Fruit fly (Drosophila melanogaster) whole organism, embryonic: Measurements from ENCODE around the gene CG4133.

Source experiments
- BEAF-32 ChIP-seq: fragments of 200-800 bp; sonication (Bioruptor generic); optimal IDR thresholded peaks from 3 replicates; lab custom pipeline; 2017; ENCODE audit warnings: missing biosample characterization, missing genetic modification characterization, mild to moderate bottlenecking, moderate library complexity, missing genetic modification reagents
- CG10147 ChIP-seq: fragments of 200-800 bp; sonication (Bioruptor generic); optimal IDR thresholded peaks from 2 replicates; lab custom pipeline; 2019; ENCODE audit warnings: missing biosample characterization, mild to moderate bottlenecking, missing genetic modification characterization, moderate library complexity
- CG10321 ChIP-seq: fragments of 200-800 bp; sonication (Bioruptor generic); IDR thresholded peaks from 2 replicates; pipeline ENCODE4 v1.3.6; 2022; ENCODE audit warnings: missing biosample characterization, missing genetic modification characterization
- CG12071 ChIP-seq: fragments of 200-800 bp; sonication (Bioruptor generic); optimal IDR thresholded peaks from 3 replicates; lab custom pipeline; 2018; ENCODE audit warnings: missing biosample characterization, mild to moderate bottlenecking, missing genetic modification characterization
- CG13287 ChIP-seq: fragments of 200-800 bp; sonication (Bioruptor generic); IDR thresholded peaks from 2 replicates; pipeline ENCODE4 v1.3.6; 2022; ENCODE audit warnings: missing biosample characterization, missing genetic modification characterization; ENCODE audit not compliant: partially characterized antibody
- CG13424 ChIP-seq: fragments of 200-800 bp; sonication (Bioruptor generic); optimal IDR thresholded peaks from 2 replicates; lab custom pipeline; 2019; ENCODE audit warnings: missing biosample characterization, mild to moderate bottlenecking, missing genetic modification characterization, moderate library complexity
- CG13894 ChIP-seq: fragments of 200-800 bp; sonication (Bioruptor generic); optimal IDR thresholded peaks from 3 replicates; lab custom pipeline; 2018; ENCODE audit warnings: missing biosample characterization, mild to moderate bottlenecking, missing genetic modification characterization, moderate library complexity
- CG15269 ChIP-seq: fragments of 200-800 bp; sonication (Bioruptor generic); optimal IDR thresholded peaks from 2 replicates; lab custom pipeline; 2018; ENCODE audit warnings: missing biosample characterization, mild to moderate bottlenecking, missing genetic modification characterization, moderate library complexity
- CG17328 ChIP-seq: fragments of 200-800 bp; sonication (Bioruptor generic); IDR thresholded peaks from 2 replicates; pipeline ENCODE4 v1.3.6; 2022; ENCODE audit warnings: missing biosample characterization, missing genetic modification characterization
- CG17359 ChIP-seq: fragments of 200-800 bp; sonication (Bioruptor generic); optimal IDR thresholded peaks from 3 replicates; lab custom pipeline; 2018; ENCODE audit warnings: missing biosample characterization, mild to moderate bottlenecking, missing genetic modification characterization, moderate library complexity
- CG31388 ChIP-seq: fragments of 200-800 bp; sonication (Bioruptor generic); optimal IDR thresholded peaks from 2 replicates; lab custom pipeline; 2016; ENCODE audit warnings: missing biosample characterization, missing genetic modification characterization
- CG4707 ChIP-seq: fragments of 200-800 bp; sonication (Bioruptor generic); optimal IDR thresholded peaks from 2 replicates; lab custom pipeline; 2018; ENCODE audit warnings: missing biosample characterization, mild to moderate bottlenecking, missing genetic modification characterization, moderate library complexity
- CG4730 ChIP-seq: fragments of 200-800 bp; sonication (Bioruptor generic); IDR thresholded peaks from 2 replicates; pipeline ENCODE4 v1.3.6; 2022; ENCODE audit warnings: missing biosample characterization, missing genetic modification characterization
- CG5180 ChIP-seq: fragments of 200-800 bp; sonication (Bioruptor generic); optimal IDR thresholded peaks from 3 replicates; lab custom pipeline; 2017; ENCODE audit warnings: missing biosample characterization, missing genetic modification characterization, mild to moderate bottlenecking, moderate library complexity, missing genetic modification reagents
- CG7271 ChIP-seq: fragments of 200-800 bp; sonication (Bioruptor generic); optimal IDR thresholded peaks from 2 replicates; lab custom pipeline; 2018; ENCODE audit warnings: missing biosample characterization, mild to moderate bottlenecking, missing genetic modification characterization, moderate library complexity
- CG7556 ChIP-seq: fragments of 200-800 bp; sonication (Bioruptor generic); optimal IDR thresholded peaks from 2 replicates; lab custom pipeline; 2017; ENCODE audit warnings: missing biosample characterization, mild to moderate bottlenecking, missing genetic modification characterization
- CG8290 ChIP-seq, 3 experiments: fragments of 200-800 bp; sonication (Bioruptor generic); optimal IDR thresholded peaks; 2 replicates each; lab custom pipeline; 2016 to 2019; ENCODE audit warnings: missing biosample characterization in 3 of 3, missing genetic modification characterization in 3 of 3, mild to moderate bottlenecking in 2 of 3, moderate library complexity in 1 of 3
- CoRest ChIP-seq: fragments of 200-800 bp; sonication (Bioruptor generic); optimal IDR thresholded peaks from 3 replicates; lab custom pipeline; 2018; ENCODE audit warnings: missing biosample characterization, mild to moderate bottlenecking, missing genetic modification characterization, moderate library complexity
- Dfd ChIP-seq, 2 experiments: fragments of >200 bp; optimal IDR thresholded peaks; 2 replicates each; lab custom pipeline; 2017; ENCODE audit warnings: missing biosample characterization in 2 of 2, missing genetic modification characterization in 2 of 2
- E2f1 ChIP-seq: fragments of 200-800 bp; sonication (Bioruptor generic); IDR thresholded peaks from 2 replicates; pipeline ENCODE4 v1.3.6; 2022; ENCODE audit warnings: missing biosample characterization, missing genetic modification characterization
- Hmx ChIP-seq: fragments of 200-800 bp; sonication (Bioruptor generic); optimal IDR thresholded peaks from 2 replicates; lab custom pipeline; 2016; ENCODE audit warnings: missing biosample characterization, missing genetic modification characterization
- Lhr ChIP-seq: fragments of 200-800 bp; sonication (Bioruptor generic); optimal IDR thresholded peaks from 3 replicates; lab custom pipeline; 2017; ENCODE audit warnings: mild to moderate bottlenecking, missing biosample characterization, missing genetic modification reagents, missing genetic modification characterization
- MBD-R2 ChIP-seq: fragments of 200-800 bp; sonication (Bioruptor generic); IDR thresholded peaks from 2 replicates; pipeline ENCODE4 v1.3.6; 2022; ENCODE audit warnings: missing biosample characterization, missing genetic modification characterization
- Mad ChIP-seq: fragments of 200-800 bp; sonication (Bioruptor generic); optimal IDR thresholded peaks from 2 replicates; lab custom pipeline; 2016; ENCODE audit warnings: missing biosample characterization, missing genetic modification characterization
- NfI ChIP-seq: fragments of 200-800 bp; sonication (Bioruptor generic); optimal IDR thresholded peaks from 3 replicates; lab custom pipeline; 2018; ENCODE audit warnings: missing biosample characterization, mild to moderate bottlenecking, missing genetic modification characterization, moderate library complexity
- Sox100B ChIP-seq: fragments of 200-800 bp; sonication (Bioruptor generic); optimal IDR thresholded peaks from 3 replicates; lab custom pipeline; 2018; ENCODE audit warnings: missing biosample characterization, mild to moderate bottlenecking, missing genetic modification characterization
- Sry-β ChIP-seq: fragments of 200-800 bp; sonication (Bioruptor generic); optimal IDR thresholded peaks from 2 replicates; lab custom pipeline; 2018; ENCODE audit warnings: missing biosample characterization, mild to moderate bottlenecking, missing genetic modification characterization, moderate library complexity
- bsh ChIP-seq, 2 experiments: fragments of 200-800 bp; sonication (Bioruptor generic); optimal IDR thresholded peaks; 2 replicates each; lab custom pipeline; 2017 to 2018; ENCODE audit warnings: mild to moderate bottlenecking in 2 of 2, missing biosample characterization in 2 of 2, missing genetic modification characterization in 2 of 2, moderate library complexity in 1 of 2
- caup ChIP-seq: fragments of 200-800 bp; sonication (Bioruptor generic); optimal IDR thresholded peaks from 3 replicates; lab custom pipeline; 2017; ENCODE audit warnings: missing biosample characterization, mild to moderate bottlenecking, missing genetic modification characterization, moderate library complexity; ENCODE audit not compliant: severe bottlenecking
- chm ChIP-seq: fragments of 200-800 bp; sonication (Bioruptor generic); IDR thresholded peaks from 2 replicates; pipeline ENCODE4 v1.3.6; 2022; ENCODE audit warnings: missing biosample characterization, missing genetic modification characterization
- chn ChIP-seq: fragments of 200-800 bp; sonication (Bioruptor generic); optimal IDR thresholded peaks from 2 replicates; lab custom pipeline; 2016; ENCODE audit warnings: missing biosample characterization, missing genetic modification characterization
- corto ChIP-seq: fragments of 200-800 bp; sonication (Bioruptor generic); optimal IDR thresholded peaks from 2 replicates; lab custom pipeline; 2016; ENCODE audit warnings: missing biosample characterization, mild to moderate bottlenecking, missing genetic modification characterization, moderate library complexity
- dati ChIP-seq: fragments of 200-800 bp; sonication (Bioruptor generic); IDR thresholded peaks from 2 replicates; pipeline ENCODE4 v1.3.6; 2022; ENCODE audit warnings: missing biosample characterization, missing genetic modification characterization
- her ChIP-seq: fragments of 200-800 bp; sonication (Bioruptor generic); optimal IDR thresholded peaks from 2 replicates; lab custom pipeline; 2016; ENCODE audit warnings: missing biosample characterization, missing genetic modification characterization
- kah ChIP-seq: fragments of 200-800 bp; sonication (Bioruptor generic); optimal IDR thresholded peaks from 2 replicates; lab custom pipeline; 2018; ENCODE audit warnings: missing biosample characterization, mild to moderate bottlenecking, missing genetic modification characterization
- ken ChIP-seq: fragments of 200-800 bp; sonication (Bioruptor generic); IDR thresholded peaks from 3 replicates; pipeline ENCODE4 v1.3.6; 2022; ENCODE audit warnings: missing biosample characterization, missing genetic modification characterization
- lmd ChIP-seq: fragments of 200-800 bp; sonication (Bioruptor generic); IDR thresholded peaks from 2 replicates; pipeline ENCODE4 v1.3.6; 2022; ENCODE audit warnings: missing biosample characterization, missing genetic modification characterization
- rib ChIP-seq: fragments of 200-800 bp; sonication (Bioruptor generic); IDR thresholded peaks from 2 replicates; pipeline ENCODE4 v1.3.6; 2022; ENCODE audit warnings: missing biosample characterization, missing genetic modification characterization
- sisA ChIP-seq: fragments of 200-800 bp; sonication (Bioruptor generic); IDR thresholded peaks from 2 replicates; pipeline ENCODE4 v1.3.6; 2022; ENCODE audit warnings: missing biosample characterization, missing genetic modification characterization
- slbo ChIP-seq: fragments of 200-800 bp; sonication (Bioruptor generic); IDR thresholded peaks from 2 replicates; pipeline ENCODE4 v1.3.6; 2022; ENCODE audit warnings: missing biosample characterization, missing genetic modification characterization
- slou ChIP-seq: fragments of 200-800 bp; sonication (Bioruptor generic); optimal IDR thresholded peaks from 3 replicates; lab custom pipeline; 2016; ENCODE audit warnings: missing biosample characterization, missing genetic modification characterization
- slp2 ChIP-seq: fragments of 200-800 bp; sonication (Bioruptor generic); optimal IDR thresholded peaks from 2 replicates; lab custom pipeline; 2016; ENCODE audit warnings: missing biosample characterization, missing genetic modification characterization
- sob ChIP-seq: fragments of 200-800 bp; sonication (Bioruptor generic); IDR thresholded peaks from 2 replicates; pipeline ENCODE4 v1.3.6; 2022; ENCODE audit warnings: missing biosample characterization, missing genetic modification characterization
- sug ChIP-seq: fragments of 200-800 bp; optimal IDR thresholded peaks from 2 replicates; lab custom pipeline; 2019; ENCODE audit warnings: missing biosample characterization, mild to moderate bottlenecking, missing genetic modification characterization, moderate library complexity
- tup ChIP-seq: fragments of 200-800 bp; sonication (Bioruptor generic); optimal IDR thresholded peaks from 2 replicates; lab custom pipeline; 2016; ENCODE audit warnings: missing biosample characterization, mild to moderate bottlenecking, missing genetic modification characterization, moderate library complexity

The CG4133 gene

DNA sequence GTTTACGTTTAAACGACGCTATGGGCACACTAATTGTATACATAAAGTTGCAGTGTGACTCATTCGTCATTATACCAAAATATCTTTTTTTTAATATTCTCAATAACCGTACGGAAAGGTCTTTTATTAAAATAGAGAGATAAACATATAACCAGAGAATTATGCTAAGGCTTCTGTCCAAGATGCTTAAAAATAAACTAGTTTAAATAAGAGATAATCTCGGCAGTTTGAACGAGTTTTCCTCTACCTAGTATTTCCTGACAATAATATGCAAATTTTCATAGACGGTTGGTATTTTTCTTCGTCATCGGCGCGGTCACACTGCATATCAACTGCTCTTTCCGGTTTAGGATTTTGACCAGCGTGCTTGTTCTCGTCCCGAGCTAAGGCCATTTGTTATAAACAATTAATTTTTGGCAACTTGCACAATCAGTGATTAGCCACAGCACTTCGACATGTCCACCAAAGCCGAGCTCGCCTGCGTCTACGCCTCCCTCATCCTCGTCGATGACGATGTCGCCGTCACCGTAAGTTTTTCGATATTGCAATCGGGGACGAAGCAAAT, 35.6 kb upstream of the CG4133 start, which contains the start of the genes CG13690 and RpLP1 (continued):
- TF ChIP-seq CG7556 (GFP tag; lab: Kevin White, UChicago) (peak; percentile 62), rib (no peak; the same call in 1 of the 2 replicates), CG4730 (no peak), E2f1 (GFP tag; lab: Robert Waterston, UW) (0 out of 2 replicates have a peak, but pooled peaks have one; percentile 16), CG12071 (GFP tag; lab: Kevin White, UChicago) (peak; percentile 82), CG10147 (GFP tag; lab: Kevin White, UChicago) (peak; percentile 77), CG17328 (GFP tag; lab: Robert Waterston, UW) (peak; percentile 54), lmd (GFP tag; lab: Robert Waterston, UW) (no peak), CG10321 (GFP tag; lab: Robert Waterston, UW) (no peak; the same call in 1 of the 2 replicates), CG4707 (peak; percentile 57)
- TF ChIP-seq, all 482 proteins: peak for 344

DNA sequence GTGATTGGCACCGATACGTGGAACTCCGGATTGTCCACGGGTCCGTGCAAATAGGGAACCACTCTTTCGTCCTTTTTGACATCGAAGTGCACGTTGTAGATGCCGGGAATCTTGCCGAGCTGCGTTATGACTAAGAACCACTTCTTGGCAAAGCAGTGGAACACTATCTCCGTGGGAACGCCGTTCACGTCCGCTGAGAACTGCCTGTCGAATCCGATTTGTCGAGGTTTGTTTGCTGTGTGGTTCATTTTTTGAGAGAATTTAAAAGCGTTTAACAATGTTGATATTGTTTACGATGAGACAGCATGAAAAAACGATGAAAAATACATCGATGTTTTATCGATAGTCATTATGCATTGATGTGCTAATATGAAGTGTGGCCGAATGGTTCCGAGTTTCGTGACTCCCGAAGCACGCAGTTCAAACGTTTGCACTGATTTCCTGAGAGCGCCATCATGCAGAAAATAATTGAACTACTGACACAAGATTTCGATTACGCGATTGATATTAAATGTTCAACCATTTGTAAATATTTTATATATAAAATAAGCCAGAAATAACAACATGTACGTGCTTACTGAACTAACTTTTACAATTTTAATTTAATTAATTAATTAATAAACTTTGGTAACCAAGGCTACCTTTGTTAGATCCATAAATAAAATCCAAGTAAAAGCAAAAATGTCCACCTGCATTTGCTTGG, 34.1 kb upstream of the CG4133 start, which contains the start of the genes CG11885 and CG13692:
Gene CG11885 (minus strand): TSS at position 332 of the 703 bp plus-strand sequence.
Gene CG13692 (plus strand): TSS at position 653 of the 703 bp plus-strand sequence.
- peak; percentile 63 for TF ChIP-seq caup (GFP tag; lab: Kevin White, UChicago)
- no peak for TF ChIP-seq CG31388 (GFP tag; lab: Kevin White, UChicago)
- no peak for TF ChIP-seq Dfd (GFP tag; optimal IDR thresholded peaks at IDR 0.05; lab: Kevin White, UChicago)
- TF ChIP-seq chm = peak; percentile 22; the same call in 1 of the 2 replicates
- TF ChIP-seq slp2 = no peak
- no peak for TF ChIP-seq tup (GFP tag; lab: Kevin White, UChicago)
- TF ChIP-seq CG13287 (GFP tag; lab: Robert Waterston, UW) = peak; percentile 100
- peak in 1 of 2 experiments; percentile 25 for TF ChIP-seq bsh (GFP tag; optimal IDR thresholded peaks at IDR 0.05; lab: Kevin White, UChicago)
- TF ChIP-seq BEAF-32 (GFP tag; lab: Kevin White, UChicago) = peak; percentile 98
- TF ChIP-seq CG4707 = peak; percentile 1
- peak; percentile 33 for TF ChIP-seq CG15269
- TF ChIP-seq her (GFP tag; lab: Kevin White, UChicago) = no peak
- TF ChIP-seq Hmx (GFP tag; lab: Kevin White, UChicago) = no peak
- peak; percentile 48; the same call in 1 of the 2 replicates for TF ChIP-seq rib
- peak; percentile 70 for TF ChIP-seq Lhr
- peak; percentile 60 for TF ChIP-seq sob (GFP tag; lab: Robert Waterston, UW)
- no peak for TF ChIP-seq CG5180 (GFP tag; lab: Kevin White, UChicago)
- peak; percentile 39 for TF ChIP-seq CG13424
- TF ChIP-seq corto (GFP tag; lab: Kevin White, UChicago) = peak; percentile 6
- peak; percentile 53 for TF ChIP-seq CoRest (tag; lab: Kevin White, UChicago)
- TF ChIP-seq CG8290 (GFP tag; optimal IDR thresholded peaks at IDR 0.05; lab: Kevin White, UChicago) = peak; percentile 93
- peak in 1 of 2 experiments; percentile 88 for TF ChIP-seq CG8290 (tag; optimal IDR thresholded peaks at IDR 0.05; lab: Kevin White, UChicago)
- TF ChIP-seq kah (GFP tag; lab: Kevin White, UChicago) = no peak
- peak; percentile 48 for TF ChIP-seq slbo (GFP tag; lab: Robert Waterston, UW)
- peak; percentile 67 for TF ChIP-seq NfI (GFP tag; lab: Kevin White, UChicago)
- peak; percentile 16 for TF ChIP-seq CG17359 (tag; lab: Kevin White, UChicago)
- TF ChIP-seq dati (GFP tag; lab: Robert Waterston, UW) = no peak
- no peak for TF ChIP-seq sisA (GFP tag; lab: Robert Waterston, UW)
- TF ChIP-seq Mad (GFP tag; lab: Kevin White, UChicago) = peak; percentile 45
- no peak for TF ChIP-seq slou (GFP tag; lab: Kevin White, UChicago)
- TF ChIP-seq ken = peak; percentile 51; the same call in 2 of the 3 replicates
- no peak for TF ChIP-seq chn (GFP tag; lab: Kevin White, UChicago)
- TF ChIP-seq lmd (GFP tag; lab: Robert Waterston, UW) = no peak; the same call in 1 of the 2 replicates
- peak; percentile 76 for TF ChIP-seq CG13894 (tag; lab: Kevin White, UChicago)
- TF ChIP-seq MBD-R2 = peak; percentile 87
- TF ChIP-seq CG7271 (tag; lab: Kevin White, UChicago) = peak; percentile 27
- TF ChIP-seq sug (tag; lab: Kevin White, UChicago) = peak; percentile 62
- TF ChIP-seq Sry-β (GFP tag; lab: Kevin White, UChicago) = peak; percentile 38
- no peak for TF ChIP-seq Sox100B (GFP tag; lab: Kevin White, UChicago)
